Worm (Caenorhabditis elegans) whole organism, L4 larva: ENCODE results near the gene plk-3.
A peak's percentile ranks its signal among the peaks of the same experiment; 100 is the strongest.

Experiments
- D1046.2 ChIP-seq: fragments of 200-800 bp; sonication (Bioruptor generic); IDR thresholded peaks from 2 replicates; pipeline ENCODE4 v1.3.6; 2022; ENCODE audit warnings: missing genetic modification characterization, missing compliant biosample characterization
- F49E8.2 ChIP-seq: sonication (generic microtip); optimal IDR thresholded peaks from 2 replicates; lab custom pipeline; 2016; ENCODE audit warnings: missing compliant biosample characterization, mild to moderate bottlenecking, missing genetic modification characterization, borderline replicate concordance
- R02D3.7 ChIP-seq: fragments of 150-350 bp; sonication (generic microtip); optimal IDR thresholded peaks from 3 replicates; lab custom pipeline; 2014; ENCODE audit warnings: missing biosample characterization, missing genetic modification characterization
- T20F7.1 ChIP-seq: fragments of 200-800 bp; sonication (Bioruptor generic); optimal IDR thresholded peaks from 2 replicates; lab custom pipeline; 2018; ENCODE audit warnings: mild to moderate bottlenecking, missing genetic modification characterization, missing compliant biosample characterization
- T26A8.4 ChIP-seq: fragments of 200-800 bp; sonication (Bioruptor generic); IDR thresholded peaks from 2 replicates; pipeline ENCODE4 v1.3.6; 2022; ENCODE audit warnings: missing genetic modification characterization, missing compliant biosample characterization
- Y48G9A.11 ChIP-seq: fragments of 200-800 bp; sonication (Bioruptor generic); IDR thresholded peaks from 2 replicates; pipeline ENCODE4 v1.3.6; 2022; ENCODE audit warnings: missing genetic modification reagents, missing genetic modification characterization, missing compliant biosample characterization
- ZK337.2 ChIP-seq: fragments of 200-800 bp; sonication (Bioruptor generic); IDR thresholded peaks from 2 replicates; pipeline ENCODE4 v1.3.6; 2022; ENCODE audit warnings: missing genetic modification reagents, missing genetic modification characterization, missing compliant biosample characterization
- aha-1 ChIP-seq: fragments of 150-350 bp; peaks from one replicate; lab custom pipeline; 2014; ENCODE audit warnings: missing biosample characterization, missing genetic modification characterization
- ceh-32 ChIP-seq: sonication (generic microtip); optimal IDR thresholded peaks from 2 replicates; lab custom pipeline; 2016; ENCODE audit warnings: mild to moderate bottlenecking, missing genetic modification characterization, missing compliant biosample characterization; ENCODE audit not compliant: poor library complexity
- cey-2 ChIP-seq: sonication (generic microtip); optimal IDR thresholded peaks from 3 replicates; lab custom pipeline; 2017; ENCODE audit warnings: missing genetic modification characterization, mild to moderate bottlenecking, missing compliant biosample characterization, antibody characterized with exemption, borderline replicate concordance; ENCODE audit not compliant: insufficient read depth
- ctbp-1 ChIP-seq: fragments of 200-800 bp; sonication (Bioruptor generic); IDR thresholded peaks from 2 replicates; pipeline ENCODE4 v1.3.6; 2022; ENCODE audit warnings: missing genetic modification reagents, missing genetic modification characterization, missing compliant biosample characterization
- daf-16 ChIP-seq, 3 experiments: sonication (generic microtip); optimal IDR thresholded peaks; 2 replicates each; lab custom pipeline; 2016 to 2017; ENCODE audit warnings: missing genetic modification characterization in 3 of 3, missing genetic modification reagents in 3 of 3, mild to moderate bottlenecking in 2 of 3, missing compliant biosample characterization in 2 of 3, missing biosample characterization in 1 of 3, moderate library complexity in 1 of 3
- daf-8 ChIP-seq: fragments of 200-800 bp; sonication (Bioruptor generic); IDR thresholded peaks from 2 replicates; pipeline ENCODE4 v1.3.6; 2022; ENCODE audit warnings: missing genetic modification characterization, missing compliant biosample characterization
- dpl-1 ChIP-seq: fragments of 150-350 bp; optimal IDR thresholded peaks from 2 replicates; lab custom pipeline; 2014; ENCODE audit warnings: missing biosample characterization, missing genetic modification reagents, missing genetic modification characterization
- dve-1 ChIP-seq: sonication (generic microtip); optimal IDR thresholded peaks from 2 replicates; lab custom pipeline; 2017; ENCODE audit warnings: antibody characterized with exemption, mild to moderate bottlenecking, missing genetic modification characterization, missing compliant biosample characterization; ENCODE audit not compliant: insufficient read depth
- egl-27 ChIP-seq: sonication (generic microtip); optimal IDR thresholded peaks from 3 replicates; lab custom pipeline; 2017; ENCODE audit warnings: missing biosample characterization, missing genetic modification reagents, missing genetic modification characterization
- fos-1 ChIP-seq: fragments of 150-350 bp; optimal IDR thresholded peaks from 2 replicates; lab custom pipeline; 2014; ENCODE audit warnings: missing biosample characterization, missing genetic modification characterization
- gei-8 ChIP-seq: fragments of 200-800 bp; sonication (Bioruptor generic); optimal IDR thresholded peaks from 2 replicates; lab custom pipeline; 2018; ENCODE audit warnings: mild to moderate bottlenecking, missing genetic modification characterization, missing compliant biosample characterization
- hif-1 ChIP-seq, 2 experiments: sonication (generic microtip); optimal IDR thresholded peaks; 2 replicates each; lab custom pipeline; 2016 to 2017; ENCODE audit warnings: missing compliant biosample characterization in 2 of 2, missing genetic modification characterization in 2 of 2, missing genetic modification reagents in 2 of 2, missing genotype in 2 of 2, mild to moderate bottlenecking in 1 of 2
- hmg-1.1 ChIP-seq: fragments of 200-800 bp; sonication (Bioruptor generic); IDR thresholded peaks from 2 replicates; pipeline ENCODE4 v1.3.6; 2022; ENCODE audit warnings: missing genetic modification reagents, missing genetic modification characterization, missing compliant biosample characterization
- lin-38 ChIP-seq: fragments of 200-800 bp; sonication (Bioruptor generic); IDR thresholded peaks from 2 replicates; pipeline ENCODE4 v1.3.6; 2022; ENCODE audit warnings: missing genetic modification reagents, missing genetic modification characterization, missing compliant biosample characterization
- lsy-2 ChIP-seq, 2 experiments: fragments of 150-350 bp in 1 of 2; sonication (generic microtip) in 1 of 2; optimal IDR thresholded peaks; 2 replicates each; lab custom pipeline; 2014 to 2017; ENCODE audit warnings: missing biosample characterization in 2 of 2, missing genetic modification characterization in 2 of 2
- madf-5 ChIP-seq, 2 experiments: fragments of 200-800 bp; sonication (Bioruptor generic); IDR thresholded peaks; 2 replicates each; pipeline ENCODE4 v1.3.6; 2022; ENCODE audit warnings: missing compliant biosample characterization in 2 of 2, missing genetic modification characterization in 2 of 2
- madf-9 ChIP-seq: fragments of 200-800 bp; sonication (Bioruptor generic); conservative IDR thresholded peaks from 2 replicates; pipeline ENCODE4 v1.3.6; 2022; ENCODE audit warnings: missing genetic modification reagents, missing genetic modification characterization, missing compliant biosample characterization
- mes-2 ChIP-seq: sonication (generic microtip); optimal IDR thresholded peaks from 2 replicates; lab custom pipeline; 2016; ENCODE audit warnings: missing genotype, mild to moderate bottlenecking, missing genetic modification characterization, missing compliant biosample characterization; ENCODE audit not compliant: poor library complexity, severe bottlenecking
- mxl-2 ChIP-seq: fragments of 200-800 bp; sonication (Bioruptor generic); conservative IDR thresholded peaks from 2 replicates; pipeline ENCODE4 v1.3.6; 2022; ENCODE audit warnings: missing genetic modification reagents, missing genetic modification characterization, missing compliant biosample characterization
- nhr-10 ChIP-seq: fragments of 150-350 bp; optimal IDR thresholded peaks from 2 replicates; lab custom pipeline; 2014; ENCODE audit warnings: missing biosample characterization, missing genetic modification characterization
- nhr-11 ChIP-seq: fragments of 150-350 bp; optimal IDR thresholded peaks from 2 replicates; lab custom pipeline; 2014; ENCODE audit warnings: missing biosample characterization, missing genetic modification characterization
- nhr-237 ChIP-seq: sonication (generic microtip); optimal IDR thresholded peaks from 2 replicates; lab custom pipeline; 2017; ENCODE audit warnings: missing biosample characterization, missing genetic modification characterization
- nhr-25 ChIP-seq: sonication (generic microtip); optimal IDR thresholded peaks from 2 replicates; lab custom pipeline; 2017; ENCODE audit warnings: missing genetic modification characterization, mild to moderate bottlenecking, missing compliant biosample characterization, antibody characterized with exemption, moderate library complexity, borderline replicate concordance; ENCODE audit not compliant: insufficient read depth
- nhr-48 ChIP-seq: sonication (generic microtip); optimal IDR thresholded peaks from 2 replicates; lab custom pipeline; 2016; ENCODE audit warnings: mild to moderate bottlenecking, missing genetic modification characterization, missing compliant biosample characterization
- nhr-77 ChIP-seq: fragments of 150-350 bp; optimal IDR thresholded peaks from 2 replicates; lab custom pipeline; 2014; ENCODE audit warnings: missing biosample characterization, missing genetic modification characterization
- pha-4 ChIP-seq, 2 experiments: fragments of 150-350 bp in 1 of 2; fragments of 200-800 bp in 1 of 2; sonication (Bioruptor generic) in 1 of 2; IDR thresholded peaks in 1 of 2; optimal IDR thresholded peaks in 1 of 2; 2 replicates each; pipeline versions ENCODE4 v1.3.6 to Lab custom; 2014 to 2022; ENCODE audit warnings: missing genetic modification characterization in 2 of 2, missing genetic modification reagents in 2 of 2, missing biosample characterization in 1 of 2, missing compliant biosample characterization in 1 of 2
- rbr-2 ChIP-seq: sonication (generic microtip); optimal IDR thresholded peaks from 2 replicates; lab custom pipeline; 2016; ENCODE audit warnings: missing genotype, missing genetic modification characterization, missing compliant biosample characterization
- set-16 ChIP-seq: fragments of 200-800 bp; sonication (Bioruptor generic); IDR thresholded peaks from 2 replicates; pipeline ENCODE4 v1.3.6; 2022; ENCODE audit warnings: missing genetic modification reagents, missing genetic modification characterization, missing compliant biosample characterization
- unc-39 ChIP-seq: sonication (generic microtip); optimal IDR thresholded peaks from 2 replicates; lab custom pipeline; 2017; ENCODE audit warnings: missing biosample characterization, missing genetic modification characterization
- unc-62 ChIP-seq, 3 experiments: fragments of 150-350 bp in 1 of 3; sonication (generic microtip); optimal IDR thresholded peaks in 2 of 3; peaks in 1 of 3; 1 replicate in 1 of 3; 2 replicates in 2 of 3; lab custom pipeline; 2014 to 2017; ENCODE audit warnings: missing biosample characterization in 3 of 3, missing genetic modification characterization in 3 of 3, missing genetic modification reagents in 3 of 3, missing genotype in 1 of 3
- vab-7 ChIP-seq: fragments of 200-800 bp; sonication (Bioruptor generic); IDR thresholded peaks from 2 replicates; pipeline ENCODE4 v1.3.6; 2022; ENCODE audit warnings: missing genetic modification reagents, missing genetic modification characterization, missing compliant biosample characterization
- zfp-3 ChIP-seq: fragments of 200-800 bp; sonication (Bioruptor generic); conservative IDR thresholded peaks from 2 replicates; pipeline ENCODE4 v1.3.6; 2022; ENCODE audit warnings: missing genetic modification reagents, missing genetic modification characterization, missing compliant biosample characterization
- ztf-7 ChIP-seq: fragments of 150-350 bp; optimal IDR thresholded peaks from 2 replicates; lab custom pipeline; 2014; ENCODE audit warnings: missing biosample characterization, missing genetic modification characterization

Gene plk-3

DNA sequence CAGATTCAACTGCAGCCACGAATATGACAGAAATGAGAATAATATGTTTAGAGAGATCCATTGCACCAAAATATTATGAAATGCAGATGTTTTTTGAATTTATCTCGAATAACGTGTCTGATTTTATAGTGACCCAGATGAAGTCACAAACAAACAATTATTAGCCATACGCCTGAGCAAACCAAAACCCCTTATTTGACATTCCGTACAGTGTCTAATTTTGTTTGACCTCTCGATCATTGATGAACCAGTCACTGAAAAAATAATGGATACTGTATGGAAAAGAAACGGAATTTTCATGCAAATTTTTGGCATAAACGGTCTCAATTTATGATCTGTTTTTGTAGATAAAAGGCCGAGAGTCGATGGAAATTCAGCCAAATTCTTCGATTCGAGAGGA is 43.2 kb upstream of the plk-3 start, which contains the start of the genes R05G6.9 and R05G6.3:
TSS of gene R05G6.9 (minus strand) at position 101 of the 400 bp plus-strand sequence.
TSS of gene R05G6.3 (plus strand) at position 386 of the 400 bp plus-strand sequence.
- TF ChIP-seq unc-62 (GFP tag; optimal IDR thresholded peaks at IDR 0.05 in 1 of 2; lab: Kevin White, UChicago) (peak in 1 of 2 experiments; percentile 7), unc-62 (tag; optimal IDR thresholded peaks at IDR 0.05; lab: Kevin White, UChicago) (no peak), mxl-2 (GFP tag; lab: Robert Waterston, UW) (no peak), egl-27 (tag; lab: Kevin White, UChicago) (no peak), nhr-10 (tag; lab: Kevin White, UChicago) (no peak), lin-38 (no peak), set-16 (GFP tag; lab: Robert Waterston, UW) (no peak), zfp-3 (GFP tag; lab: Robert Waterston, UW) (no peak), nhr-77 (tag; lab: Kevin White, UChicago) (no peak), hif-1 (tag; optimal IDR thresholded peaks at IDR 0.05; lab: Kevin White, UChicago) (no peak), fos-1 (tag; lab: Kevin White, UChicago) (no peak), ceh-32 (tag; lab: Kevin White, UChicago) (no peak), aha-1 (tag; lab: Kevin White, UChicago) (peak; percentile 66), hmg-1.1 (GFP tag; lab: Robert Waterston, UW) (no peak), Y48G9A.11 (no peak), ctbp-1 (no peak), T26A8.4 (GFP tag; lab: Robert Waterston, UW) (no peak), lsy-2 (tag; optimal IDR thresholded peaks at IDR 0.05; lab: Kevin White, UChicago) (no peak)
- TF ChIP-seq, all 104 proteins: peak for 2

DNA sequence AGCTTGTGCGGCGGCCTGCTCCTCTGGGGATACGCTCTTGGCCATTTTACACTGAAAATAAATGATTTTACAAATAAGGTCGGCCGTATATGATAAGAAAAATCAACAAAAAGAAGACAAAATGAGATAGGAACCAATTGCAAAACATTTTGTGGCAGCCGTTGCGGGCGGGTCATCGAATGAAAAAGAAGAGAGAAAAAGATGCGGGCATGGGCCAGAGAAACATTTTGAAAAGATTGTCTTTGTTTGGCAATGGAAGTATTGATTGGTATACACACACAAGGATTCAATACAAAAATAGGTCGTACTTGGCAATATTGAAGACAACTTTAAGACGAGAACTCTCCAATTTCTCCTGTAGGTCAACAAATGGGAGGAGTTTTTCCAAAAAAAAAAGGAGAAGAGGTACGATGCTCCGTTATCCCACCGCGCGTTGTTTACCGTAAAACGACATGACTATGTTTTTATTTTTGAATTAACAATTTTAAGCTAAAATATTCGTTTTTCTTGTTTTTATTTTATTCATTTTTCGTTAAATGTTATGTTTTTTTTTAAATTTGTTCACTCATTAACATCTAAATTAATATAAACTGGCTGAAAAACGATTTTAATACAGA is 39.7 kb upstream of the plk-3 start, which contains the start of the genes plc-4 and R05G6.4:
TSS of gene plc-4 (minus strand) at position 51 of the 617 bp plus-strand sequence.
TSS of gene R05G6.4 (plus strand) at position 617 of the 617 bp plus-strand sequence.
- TF ChIP-seq T26A8.4 (GFP tag; lab: Robert Waterston, UW) (no peak), nhr-237 (tag; lab: Kevin White, UChicago) (no peak), vab-7 (GFP tag; lab: Robert Waterston, UW) (no peak), daf-8 (no peak), dpl-1 (GFP tag; lab: Kevin White, UChicago) (peak; percentile 46), madf-9 (GFP tag; lab: Robert Waterston, UW) (no peak), ztf-7 (no peak), R02D3.7 (peak; percentile 66), daf-16 (GFP tag; optimal IDR thresholded peaks at IDR 0.05; lab: Kevin White, UChicago) (no peak), daf-16 (tag; optimal IDR thresholded peaks at IDR 0.05; lab: Kevin White, UChicago) (peak; percentile 32), lin-38 (0 out of 2 replicates have a peak, but pooled peaks have one; percentile 11), lsy-2 (tag; optimal IDR thresholded peaks at IDR 0.05; lab: Kevin White, UChicago) (peak in 1 of 2 experiments; percentile 54), T20F7.1 (GFP tag; lab: Kevin White, UChicago) (peak; percentile 96), nhr-48 (no peak), ZK337.2 (GFP tag; lab: Robert Waterston, UW) (no peak), Y48G9A.11 (peak; percentile 91), madf-5 (GFP tag; IDR thresholded peaks at IDR 0.05; lab: Robert Waterston, UW) (no peak), rbr-2 (peak; percentile 30), unc-39 (tag; lab: Kevin White, UChicago) (no peak), D1046.2 (GFP tag; lab: Robert Waterston, UW) (no peak), pha-4 (GFP tag; IDR thresholded peaks at IDR 0.05; lab: Robert Waterston, UW) (no peak), pha-4 (tag; optimal IDR thresholded peaks at IDR 0.05; lab: Kevin White, UChicago) (peak; percentile 7), nhr-77 (tag; lab: Kevin White, UChicago) (no peak), dve-1 (peak; percentile 41), F49E8.2 (tag; lab: Kevin White, UChicago) (no peak), nhr-25 (tag; lab: Kevin White, UChicago) (no peak), mes-2 (tag; lab: Kevin White, UChicago) (peak; percentile 5), cey-2 (tag; lab: Kevin White, UChicago) (no peak), nhr-11 (tag; lab: Kevin White, UChicago) (no peak), gei-8 (GFP tag; lab: Kevin White, UChicago) (no peak)
- TF ChIP-seq, all 104 proteins: peak for 11
